Worm (Caenorhabditis elegans): ENCODE results near the gene col-92.

col-92 gene

ce11 chrIII:10981555-10981954 is 1.5 kb downstream of the col-92 start:
- TF ChIP-seq fos-1 (tag; optimal IDR thresholded peaks at IDR 0.05) (no peak), ZK546.5 (tag; optimal IDR thresholded peaks at IDR 0.05) (no peak), nhr-129 (tag; optimal IDR thresholded peaks at IDR 0.05) (no peak), egl-27 (tag; optimal IDR thresholded peaks at IDR 0.05) (no peak), nhr-6 (tag; optimal IDR thresholded peaks at IDR 0.05) (no peak)

ce11 chrIII:10976580-10976979 is 6.5 kb downstream of the col-92 start:
- TF ChIP-seq mab-5 (tag; optimal IDR thresholded peaks at IDR 0.05) (no peak), sma-3 (GFP tag; optimal IDR thresholded peaks at IDR 0.05) (no peak), skn-1 (tag; optimal IDR thresholded peaks at IDR 0.05) (no peak), egl-27 (tag; optimal IDR thresholded peaks at IDR 0.05) (no peak), ceh-16 (tag; optimal IDR thresholded peaks at IDR 0.05) (no peak), snpc-4 (tag; optimal IDR thresholded peaks at IDR 0.05) (no peak), aly-2 (tag; optimal IDR thresholded peaks at IDR 0.05) (no peak), nhr-10 (tag; optimal IDR thresholded peaks at IDR 0.05) (no peak), elt-1 (tag; optimal IDR thresholded peaks at IDR 0.05) (no peak)

- TF ChIP-seq alr-1 (tag; optimal IDR thresholded peaks at IDR 0.05) (no peak), nhr-237 (tag; optimal IDR thresholded peaks at IDR 0.05) (no peak), ceh-82 (tag; optimal IDR thresholded peaks at IDR 0.05) (no peak), nhr-6 (tag; optimal IDR thresholded peaks at IDR 0.05) (no peak), gmeb-1 (tag; optimal IDR thresholded peaks at IDR 0.05) (no peak), ztf-11 (tag; optimal IDR thresholded peaks at IDR 0.05) (no peak), R02D3.7 (tag; optimal IDR thresholded peaks at IDR 0.05) (no peak)
These were observed 13.4 kb downstream of the col-92 start, which contains the start of gene dhc-4 for ce11 chrIII:10969644-10970043. dhc-4 (plus strand) TSS chrIII:10969944.

ce11 chrIII:10967010-10967409 is 16.0 kb downstream of the col-92 start, which contains the start of gene W05B2.2:
W05B2.2 (minus strand) TSS chrIII:10967110.
- TF ChIP-seq ztf-1 (GFP tag; conservative IDR thresholded peaks at IDR 0.05) (no peak), nhr-23 (tag; optimal IDR thresholded peaks at IDR 0.05) (no peak), Y55F3AM.14 (GFP tag; optimal IDR thresholded peaks at IDR 0.05) (no peak), crh-2 (tag; optimal IDR thresholded peaks at IDR 0.05) (no peak), nhr-10 (tag; optimal IDR thresholded peaks at IDR 0.05) (no peak), zag-1 (tag; optimal IDR thresholded peaks at IDR 0.05) (no peak), lin-39 (tag; optimal IDR thresholded peaks at IDR 0.05) (no peak), egl-27 (tag; optimal IDR thresholded peaks at IDR 0.05) (no peak), gmeb-1 (tag; optimal IDR thresholded peaks at IDR 0.05) (no peak), C34F6.9 (tag; optimal IDR thresholded peaks at IDR 0.05) (no peak), fos-1 (tag; optimal IDR thresholded peaks at IDR 0.05) (no peak), elt-3 (tag; optimal IDR thresholded peaks at IDR 0.05) (no peak), lin-11 (tag; optimal IDR thresholded peaks at IDR 0.05) (no peak), skn-1 (tag; optimal IDR thresholded peaks at IDR 0.05) (no peak), F13H6.1 (tag; optimal IDR thresholded peaks at IDR 0.05) (no peak), peb-1 (tag; optimal IDR thresholded peaks at IDR 0.05) (no peak), nhr-11 (tag; optimal IDR thresholded peaks at IDR 0.05) (no peak), unc-39 (tag; optimal IDR thresholded peaks at IDR 0.05) (no peak)

DNA sequence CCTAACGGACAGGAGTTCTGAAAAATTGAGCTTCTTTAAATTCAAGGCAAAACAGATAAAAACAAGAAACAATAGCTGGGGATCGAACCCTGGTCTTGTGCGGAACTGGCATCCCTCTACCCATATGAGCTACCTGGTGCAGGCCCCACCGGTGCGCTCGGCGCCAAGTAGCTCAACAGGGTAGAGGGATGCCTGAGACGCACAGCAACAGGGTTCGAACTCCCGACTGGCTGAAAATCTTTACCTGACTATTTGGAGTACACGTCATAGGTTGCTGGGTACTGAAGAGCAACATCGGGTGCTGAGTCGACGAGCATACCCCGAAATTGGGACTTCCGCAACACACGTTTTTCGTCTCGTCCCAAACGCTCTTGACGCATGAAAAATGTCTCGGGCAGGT is 20.1 kb downstream of the col-92 start:
- TF ChIP-seq ztf-11 (tag; optimal IDR thresholded peaks at IDR 0.05), result no peak
- TF ChIP-seq lin-39 (tag; optimal IDR thresholded peaks at IDR 0.05), result no peak
- TF ChIP-seq unc-39 (tag; optimal IDR thresholded peaks at IDR 0.05), result no peak
- no peak for TF ChIP-seq lin-13 (GFP tag; optimal IDR thresholded peaks at IDR 0.05)
- TF ChIP-seq nhr-21 (tag; optimal IDR thresholded peaks at IDR 0.05), result no peak
- TF ChIP-seq aly-2 (tag; optimal IDR thresholded peaks at IDR 0.05), result no peak
- TF ChIP-seq alr-1 (tag; optimal IDR thresholded peaks at IDR 0.05), result no peak
- no peak for TF ChIP-seq elt-1 (tag; optimal IDR thresholded peaks at IDR 0.05)
- TF ChIP-seq sem-4 (tag; optimal IDR thresholded peaks at IDR 0.05), result no peak
- no peak for TF ChIP-seq Y55F3AM.14 (GFP tag; optimal IDR thresholded peaks at IDR 0.05)
- no peak for TF ChIP-seq ztf-4 (tag; optimal IDR thresholded peaks at IDR 0.05)
- no peak for TF ChIP-seq mbf-1 (tag; optimal IDR thresholded peaks at IDR 0.05)
- no peak for TF ChIP-seq R02D3.7 (tag; optimal IDR thresholded peaks at IDR 0.05)
- no peak for TF ChIP-seq nhr-129 (tag; optimal IDR thresholded peaks at IDR 0.05)
- no peak for TF ChIP-seq nhr-25 (tag; optimal IDR thresholded peaks at IDR 0.05)
- TF ChIP-seq nhr-6 (tag; optimal IDR thresholded peaks at IDR 0.05), result no peak
- TF ChIP-seq elt-3 (tag; optimal IDR thresholded peaks at IDR 0.05), result no peak
- TF ChIP-seq mab-5 (tag; optimal IDR thresholded peaks at IDR 0.05), result no peak
- no peak for TF ChIP-seq nhr-77 (tag; optimal IDR thresholded peaks at IDR 0.05)
